1 fruit fly cellular context compared by ENCODE assay signal in genomic region chr3L:21194392-21194925, dm6.
TF ChIP-seq lines count a peak whose summit lies in the region.

No protein-coding gene starts in this region.

TF ChIP-seq in whole organism, embryonic, 481 proteins besides CTCF, POLR2A, EP300 and RAD21 (continued from another document):
- TF ChIP-seq Dek (tag; optimal IDR thresholded peaks at IDR 0.05; lab: Kevin White, UChicago), result no peak
- TF ChIP-seq CG6689 (GFP tag; IDR thresholded peaks at IDR 0.05; lab: Robert Waterston, UW), result no peak
- TF ChIP-seq zen2 (GFP tag; IDR thresholded peaks at IDR 0.05; lab: Robert Waterston, UW; ENCODE audit: partially characterized antibody), result 0 out of 3 replicates have a peak, but pooled peaks have one; percentile 8
- no peak for TF ChIP-seq CG18011 (GFP tag; optimal IDR thresholded peaks at IDR 0.05; lab: Kevin White, UChicago)
- TF ChIP-seq Mad (GFP tag; optimal IDR thresholded peaks at IDR 0.05; lab: Kevin White, UChicago), result no peak
- peak; percentile 46 for TF ChIP-seq Med (GFP tag; lab: Kevin White, UChicago)
- no peak for TF ChIP-seq dan (GFP tag; IDR thresholded peaks at IDR 0.05; lab: Robert Waterston, UW)
- TF ChIP-seq HmgZ (tag; optimal IDR thresholded peaks at IDR 0.05; lab: Kevin White, UChicago), result no peak
- TF ChIP-seq CG4424 (GFP tag; optimal IDR thresholded peaks at IDR 0.05; lab: Kevin White, UChicago), result no peak
- TF ChIP-seq Oli (tag; optimal IDR thresholded peaks at IDR 0.05; lab: Kevin White, UChicago), result no peak
